Worm (Caenorhabditis elegans) whole organism, young adult: ENCODE data around the gene Y46H3C.5.

Experiments
- ccch-3 ChIP-seq: fragments of 200-800 bp; sonication (Bioruptor generic); optimal IDR thresholded peaks from 2 replicates; lab custom pipeline; 2018; ENCODE audit warnings: mild to moderate bottlenecking, missing genetic modification characterization, missing compliant biosample characterization
- dox-1 ChIP-seq: fragments of 200-800 bp; sonication (Bioruptor generic); IDR thresholded peaks from 2 replicates; pipeline ENCODE4 v1.3.6; 2022; ENCODE audit warnings: missing genetic modification reagents, missing genetic modification characterization, missing compliant biosample characterization
- lsy-27 ChIP-seq: sonication (generic microtip); optimal IDR thresholded peaks from 2 replicates; lab custom pipeline; 2017; ENCODE audit warnings: missing genetic modification characterization, mild to moderate bottlenecking, missing compliant biosample characterization, antibody characterized with exemption, missing genotype, borderline replicate concordance; ENCODE audit not compliant: insufficient read depth

- no peak for TF ChIP-seq dox-1
- TF ChIP-seq lsy-27 = no peak
- no peak for TF ChIP-seq ccch-3 (GFP tag; lab: Kevin White, UChicago)
These were observed 29.7 kb upstream of the Y46H3C.5 start, which contains the start of gene srw-101 for ce11 chrV:1721966-1722365.
